Fruit fly (Drosophila melanogaster): ENCODE results near the gene CG3008.

DNA sequence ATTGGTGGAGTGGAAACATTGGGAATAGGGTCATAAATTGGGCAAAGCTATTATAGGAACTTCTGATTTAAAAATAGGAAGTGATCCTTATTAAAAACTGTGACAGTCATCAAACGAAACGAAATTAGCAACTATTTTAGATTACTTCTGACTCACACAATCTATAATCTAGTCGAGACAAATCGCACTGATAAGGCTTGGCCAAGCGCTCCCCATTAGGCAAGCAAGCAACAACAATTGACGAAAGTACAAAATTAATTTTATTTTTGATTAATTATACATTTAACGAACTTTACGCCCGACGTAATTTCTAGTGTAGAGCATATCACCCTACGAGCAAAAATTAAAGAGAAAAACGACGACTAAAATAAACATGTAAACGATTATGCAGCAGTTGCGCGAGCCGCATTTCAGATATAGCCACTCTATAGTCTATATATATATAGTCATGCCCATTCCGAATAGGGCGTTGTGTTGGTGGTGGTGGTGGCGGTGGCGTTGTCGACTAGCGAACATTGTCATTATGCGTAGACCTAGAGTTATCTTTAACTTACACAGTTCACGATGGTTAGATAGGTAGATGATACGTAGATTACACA, 47.9 kb upstream of the CG3008 start, which contains the start of gene Ir25a:
- TF ChIP-seq CG8478 (optimal IDR thresholded peaks at IDR 0.05) = no peak
- TF ChIP-seq CTCF (optimal IDR thresholded peaks at IDR 0.05) = no peak

Data from S2 (cell line).